Fruit fly (Drosophila melanogaster): ENCODE results near the gene FER.

The FER gene

dm6 chr3R:9428189-9428699, 33.9 kb upstream of the FER start (continued):
- TF ChIP-seq klu (GFP tag; IDR thresholded peaks at IDR 0.05), result no peak
- peak; percentile 35 for TF ChIP-seq B-H2 (GFP tag; optimal IDR thresholded peaks at IDR 0.05)
- TF ChIP-seq Nf-YC (tag; optimal IDR thresholded peaks at IDR 0.05), result peak; percentile 24
- no peak for TF ChIP-seq Nf-YA (GFP tag; IDR thresholded peaks at IDR 0.05)
- TF ChIP-seq CG10565 (GFP tag; optimal IDR thresholded peaks at IDR 0.05), result no peak
- TF ChIP-seq tll (GFP tag; optimal IDR thresholded peaks at IDR 0.05), result peak in 1 of 2 experiments; percentile 24
- peak; percentile 26 for TF ChIP-seq Hey (tag; optimal IDR thresholded peaks at IDR 0.05)
- no peak for TF ChIP-seq ewg (GFP tag; optimal IDR thresholded peaks at IDR 0.05)
- peak; percentile 87 for TF ChIP-seq kni (GFP tag; optimal IDR thresholded peaks at IDR 0.05)
- no peak for TF ChIP-seq fu2 (GFP tag; optimal IDR thresholded peaks at IDR 0.05)
- TF ChIP-seq GATAe (GFP tag; conservative IDR thresholded peaks at IDR 0.05), result no peak
- TF ChIP-seq zfh1 (GFP tag; IDR thresholded peaks at IDR 0.05), result no peak
- peak; percentile 48 for TF ChIP-seq CG33557 (GFP tag; optimal IDR thresholded peaks at IDR 0.05)
- no peak for TF ChIP-seq Elba2 (GFP tag; optimal IDR thresholded peaks at IDR 0.05)
- no peak for TF ChIP-seq Rx (GFP tag; IDR thresholded peaks at IDR 0.05)
- TF ChIP-seq TFAM (GFP tag; optimal IDR thresholded peaks at IDR 0.05), result no peak
- no peak for TF ChIP-seq CG15269 (tag; optimal IDR thresholded peaks at IDR 0.05)
- no peak for TF ChIP-seq Blimp-1 (GFP tag; optimal IDR thresholded peaks at IDR 0.05)
- no peak for TF ChIP-seq D19B (GFP tag; optimal IDR thresholded peaks at IDR 0.05)
- TF ChIP-seq Deaf1 (tag; optimal IDR thresholded peaks at IDR 0.05), result peak; percentile 64
- peak; percentile 2 for TF ChIP-seq zf30C (GFP tag; optimal IDR thresholded peaks at IDR 0.05)
- no peak for TF ChIP-seq CG13624 (GFP tag; optimal IDR thresholded peaks at IDR 0.05)
- no peak for TF ChIP-seq cato (GFP tag; optimal IDR thresholded peaks at IDR 0.05; ENCODE audit: borderline replicate concordance)
- no peak for TF ChIP-seq dimm (GFP tag; IDR thresholded peaks at IDR 0.05)
- TF ChIP-seq CG10543 (GFP tag; optimal IDR thresholded peaks at IDR 0.05), result peak; percentile 60
- TF ChIP-seq CG6175 (GFP tag; IDR thresholded peaks at IDR 0.05), result no peak
- TF ChIP-seq CG8478 (optimal IDR thresholded peaks at IDR 0.05), result no peak
- peak; percentile 72; the same call in 2 of the 3 replicates for TF ChIP-seq CG34224 (GFP tag; IDR thresholded peaks at IDR 0.05; ENCODE audit: partially characterized antibody)
- TF ChIP-seq Ssrp (tag; optimal IDR thresholded peaks at IDR 0.05), result no peak
- peak; percentile 29; the same call in 1 of the 2 replicates for TF ChIP-seq Rfx (GFP tag; IDR thresholded peaks at IDR 0.05)
- peak; percentile 79 for TF ChIP-seq sens (GFP tag)
- peak; percentile 52 for TF ChIP-seq HmgZ (tag; optimal IDR thresholded peaks at IDR 0.05)
- TF ChIP-seq CG4328 (GFP tag; optimal IDR thresholded peaks at IDR 0.05), result peak; percentile 72
- TF ChIP-seq ash1 (GFP tag; optimal IDR thresholded peaks at IDR 0.05), result no peak
- no peak for TF ChIP-seq CG12942 (GFP tag; optimal IDR thresholded peaks at IDR 0.05)
- TF ChIP-seq Mad (GFP tag; optimal IDR thresholded peaks at IDR 0.05), result peak; percentile 3
- TF ChIP-seq Gug (GFP tag; IDR thresholded peaks at IDR 0.05), result no peak
- peak; percentile 40; the same call in 1 of the 2 replicates for TF ChIP-seq Adf1 (GFP tag; IDR thresholded peaks at IDR 0.05)
- peak; percentile 39 for TF ChIP-seq sug (tag; optimal IDR thresholded peaks at IDR 0.05)
- TF ChIP-seq CG15011 (GFP tag; optimal IDR thresholded peaks at IDR 0.05), result peak; percentile 52
- TF ChIP-seq unpg (GFP tag; optimal IDR thresholded peaks at IDR 0.05), result peak; percentile 21
- TF ChIP-seq CG13894 (tag; optimal IDR thresholded peaks at IDR 0.05), result peak; percentile 2
- TF ChIP-seq Eip74EF (GFP tag; optimal IDR thresholded peaks at IDR 0.05), result peak in 1 of 2 experiments; percentile 57
- TF ChIP-seq CG11093 (GFP tag; IDR thresholded peaks at IDR 0.05), result no peak
- peak; percentile 54 for TF ChIP-seq Hand (GFP tag; optimal IDR thresholded peaks at IDR 0.05)
- peak; percentile 23; the same call in 1 of the 2 replicates for TF ChIP-seq MBD-R2 (GFP tag; IDR thresholded peaks at IDR 0.05)
- TF ChIP-seq pan (optimal IDR thresholded peaks at IDR 0.05), result no peak
- no peak for TF ChIP-seq pan (GFP tag; optimal IDR thresholded peaks at IDR 0.05 in 1 of 2, IDR thresholded peaks at IDR 0.05 in 1 of 2)
- TF ChIP-seq Med (GFP tag), result peak; percentile 54
- TF ChIP-seq CG3281 (GFP tag; optimal IDR thresholded peaks at IDR 0.05), result peak; percentile 48

Measured in whole organism, embryonic.